Fruit fly (Drosophila melanogaster): ENCODE measurements around the gene pnt.

DNA sequence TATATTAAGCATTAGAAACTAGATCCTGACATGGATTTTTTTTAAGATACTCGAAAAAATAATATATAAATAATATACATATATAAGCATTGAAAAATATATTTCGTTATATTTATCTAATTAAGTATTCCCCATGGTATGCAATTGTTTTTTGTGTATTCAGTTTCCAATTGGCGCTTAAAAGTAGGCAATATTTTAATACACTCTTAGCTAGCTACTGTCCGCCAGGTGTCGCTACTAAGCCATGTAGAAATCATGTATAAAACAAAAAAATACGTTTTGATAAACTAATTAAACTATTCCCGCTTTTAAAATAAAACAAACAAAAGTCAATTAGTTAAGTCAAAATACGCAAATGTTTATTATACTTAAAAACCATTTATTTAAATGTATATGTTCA lies 14.7 kb downstream of the pnt start:
- TF ChIP-seq psq (optimal IDR thresholded peaks at IDR 0.05) (no peak), insv (optimal IDR thresholded peaks at IDR 0.05) (no peak)

Measured in Kc167 (cell line).